Fruit fly (Drosophila melanogaster) whole organism, wandering third instar larva: Measurements from ENCODE around the gene Gug.

Experiments used
- Abd-B ChIP-seq: fragments of >200 bp; optimal IDR thresholded peaks from 2 replicates; lab custom pipeline; 2017; ENCODE audit warnings: missing biosample characterization, missing genetic modification characterization
- CG32264 ChIP-seq: fragments of 200-800 bp; sonication (Bioruptor generic); optimal IDR thresholded peaks from 2 replicates; lab custom pipeline; 2016; ENCODE audit warnings: missing biosample characterization, missing genetic modification characterization
- Dfd ChIP-seq: fragments of >200 bp; optimal IDR thresholded peaks from 2 replicates; lab custom pipeline; 2017; ENCODE audit warnings: missing biosample characterization, missing genetic modification characterization
- GATAd ChIP-seq: sonication (Bioruptor generic); optimal IDR thresholded peaks from 2 replicates; lab custom pipeline; 2016; ENCODE audit warnings: missing biosample characterization, missing genetic modification characterization
- HLH106 ChIP-seq: fragments of 200-800 bp; optimal IDR thresholded peaks from 3 replicates; lab custom pipeline; 2019; ENCODE audit warnings: missing biosample characterization, mild to moderate bottlenecking, missing genetic modification characterization, moderate library complexity
- Hnf4 ChIP-seq: fragments of 200-800 bp; sonication (Bioruptor generic); optimal IDR thresholded peaks from 2 replicates; lab custom pipeline; 2016; ENCODE audit warnings: missing biosample characterization, mild to moderate bottlenecking, missing genetic modification characterization
- Hr78 ChIP-seq: fragments of >200 bp; optimal IDR thresholded peaks from 2 replicates; lab custom pipeline; 2017; ENCODE audit warnings: missing biosample characterization, missing genetic modification characterization
- Hr83 ChIP-seq: fragments of 200-300 bp; sonication (Bioruptor generic); optimal IDR thresholded peaks from 2 replicates; lab custom pipeline; 2016; ENCODE audit warnings: missing biosample characterization, mild to moderate bottlenecking, missing genetic modification characterization, moderate library complexity; ENCODE audit not compliant: poor library complexity, severe bottlenecking
- Jra ChIP-seq: sonication (Bioruptor generic); optimal IDR thresholded peaks from 2 replicates; lab custom pipeline; 2016; ENCODE audit warnings: missing biosample characterization, missing genetic modification characterization
- Mio ChIP-seq: sonication (Bioruptor generic); optimal IDR thresholded peaks from 2 replicates; lab custom pipeline; 2016; ENCODE audit warnings: missing biosample characterization, missing genetic modification characterization
- Myc ChIP-seq: fragments of >200 bp; optimal IDR thresholded peaks from 2 replicates; lab custom pipeline; 2017
- N ChIP-seq: fragments of >200 bp; optimal IDR thresholded peaks from 2 replicates; lab custom pipeline; 2018; ENCODE audit warnings: missing biosample characterization, missing external identifiers, missing genetic modification characterization
- OdsH ChIP-seq: fragments of 200-800 bp; sonication (Bioruptor generic); optimal IDR thresholded peaks from 2 replicates; lab custom pipeline; 2016; ENCODE audit warnings: missing biosample characterization, mild to moderate bottlenecking, missing genetic modification characterization
- Vsx2 ChIP-seq: fragments of 200-300, 225-300 bp; sonication (Bioruptor generic); optimal IDR thresholded peaks from 2 replicates; lab custom pipeline; 2018; ENCODE audit warnings: missing biosample characterization, missing genetic modification characterization; ENCODE audit not compliant: partially characterized antibody
- br ChIP-seq: fragments of 200-800 bp; sonication (Bioruptor generic); optimal IDR thresholded peaks from 2 replicates; lab custom pipeline; 2016; ENCODE audit warnings: missing biosample characterization, missing genetic modification characterization
- brk ChIP-seq: fragments of 200-800 bp; sonication (Bioruptor generic); optimal IDR thresholded peaks from 2 replicates; lab custom pipeline; 2016; ENCODE audit warnings: missing biosample characterization, mild to moderate bottlenecking, missing genetic modification characterization
- dl ChIP-seq, 2 experiments: fragments of 175-275, 200-275 bp in 1 of 2; fragments of 200-275 bp in 1 of 2; sonication (Bioruptor generic); optimal IDR thresholded peaks; lab custom pipeline; 2018; ENCODE audit warnings: mild to moderate bottlenecking in 2 of 2, missing biosample characterization in 2 of 2, missing genetic modification characterization in 2 of 2, moderate library complexity in 2 of 2; ENCODE audit not compliant: partially characterized antibody in 2 of 2, insufficient read depth in 1 of 2
- dsf ChIP-seq: sonication (Bioruptor generic); optimal IDR thresholded peaks from 2 replicates; lab custom pipeline; 2016; ENCODE audit warnings: missing biosample characterization, missing genetic modification characterization, borderline replicate concordance
- ey ChIP-seq: fragments of 200-800 bp; sonication (Bioruptor generic); optimal IDR thresholded peaks from 2 replicates; lab custom pipeline; 2016; ENCODE audit warnings: missing biosample characterization, missing genetic modification characterization
- foxo ChIP-seq, 2 experiments: fragments of 200-800 bp; sonication (Bioruptor generic); optimal IDR thresholded peaks; 2 replicates in 1 of 2; 3 replicates in 1 of 2; lab custom pipeline; 2016 to 2017; ENCODE audit warnings: missing biosample characterization in 2 of 2, missing genetic modification characterization in 2 of 2
- fru ChIP-seq: fragments of 200-800 bp; sonication (Bioruptor generic); optimal IDR thresholded peaks from 3 replicates; lab custom pipeline; 2016; ENCODE audit warnings: missing biosample characterization, mild to moderate bottlenecking, missing genetic modification characterization
- h ChIP-seq: fragments of 200-800 bp; sonication (Bioruptor generic); optimal IDR thresholded peaks from 3 replicates; lab custom pipeline; 2016; ENCODE audit warnings: missing biosample characterization, mild to moderate bottlenecking, missing genetic modification characterization
- lola ChIP-seq: fragments of >200 bp; optimal IDR thresholded peaks from 2 replicates; lab custom pipeline; 2017; ENCODE audit warnings: missing biosample characterization, missing genetic modification characterization
- pan ChIP-seq: fragments of >200 bp; optimal IDR thresholded peaks from 2 replicates; lab custom pipeline; 2017
- rgr ChIP-seq: fragments of 200-800 bp; sonication (Bioruptor generic); optimal IDR thresholded peaks from 3 replicates; lab custom pipeline; 2016; ENCODE audit warnings: missing biosample characterization, mild to moderate bottlenecking, missing genetic modification characterization
- sage ChIP-seq: fragments of 200-800 bp; sonication (Bioruptor generic); optimal IDR thresholded peaks from 2 replicates; lab custom pipeline; 2016; ENCODE audit warnings: missing biosample characterization, mild to moderate bottlenecking, missing genetic modification characterization
- tai ChIP-seq: sonication (Bioruptor generic); optimal IDR thresholded peaks from 2 replicates; lab custom pipeline; 2016; ENCODE audit warnings: missing biosample characterization, missing genetic modification characterization
- usp ChIP-seq: fragments of >200 bp; optimal IDR thresholded peaks from 2 replicates; lab custom pipeline; 2017; ENCODE audit warnings: missing biosample characterization, missing genetic modification characterization
- woc ChIP-seq: sonication (Bioruptor generic); optimal IDR thresholded peaks from 2 replicates; lab custom pipeline; 2016; ENCODE audit warnings: missing biosample characterization, mild to moderate bottlenecking, missing genetic modification characterization

Gene Gug

dm6 chr3L:8450747-8451146 lies 1.0 kb downstream of the Gug start:
- TF ChIP-seq Mio (no peak), Dfd (GFP tag; lab: Kevin White, UChicago) (peak; percentile 75), Hr78 (no peak), CG32264 (GFP tag; lab: Kevin White, UChicago) (no peak), rgr (GFP tag; lab: Kevin White, UChicago) (no peak), pan (lab: Kevin White, UChicago) (no peak), HLH106 (tag; lab: Kevin White, UChicago) (no peak)

dm6 chr3L:8451966-8452620 lies 2.4 kb downstream of the Gug start:
- no peak for TF ChIP-seq br
- TF ChIP-seq woc, result no peak
- no peak for TF ChIP-seq lola (GFP tag; lab: Kevin White, UChicago)
- no peak for TF ChIP-seq dl (GFP tag; optimal IDR thresholded peaks at IDR 0.05; lab: Kevin White, UChicago; ENCODE audit: insufficient read depth in 1 of 2, partially characterized antibody in 2 of 2)
- TF ChIP-seq Abd-B (GFP tag; lab: Kevin White, UChicago), result no peak
- TF ChIP-seq Hr83 (GFP tag; lab: Kevin White, UChicago), result no peak
- no peak for TF ChIP-seq Myc
- TF ChIP-seq OdsH (GFP tag; lab: Kevin White, UChicago), result no peak
- TF ChIP-seq GATAd (GFP tag; lab: Kevin White, UChicago), result no peak
- TF ChIP-seq usp (GFP tag; lab: Kevin White, UChicago), result no peak
- no peak for TF ChIP-seq Mio
- no peak for TF ChIP-seq fru (GFP tag; lab: Kevin White, UChicago)
- no peak for TF ChIP-seq sage (GFP tag; lab: Kevin White, UChicago)
- TF ChIP-seq Vsx2 (GFP tag; lab: Kevin White, UChicago), result no peak
- no peak for TF ChIP-seq tai (GFP tag; lab: Kevin White, UChicago)
- TF ChIP-seq Jra, result no peak
- no peak for TF ChIP-seq ey (GFP tag; lab: Kevin White, UChicago)
- TF ChIP-seq Dfd (GFP tag; lab: Kevin White, UChicago), result no peak
- TF ChIP-seq, all 38 proteins: peak for 0

- TF ChIP-seq h (GFP tag; lab: Kevin White, UChicago) (peak; percentile 41), Myc (no peak)
Observed at dm6 chr3L:8452986-8453385, 3.3 kb downstream of the Gug start.

dm6 chr3L:8453443-8454360 lies 4.0 kb downstream of the Gug start:
- TF ChIP-seq OdsH (GFP tag; lab: Kevin White, UChicago) (no peak), lola (GFP tag; lab: Kevin White, UChicago) (no peak), tai (GFP tag; lab: Kevin White, UChicago) (no peak), Hnf4 (peak; percentile 6), sage (GFP tag; lab: Kevin White, UChicago) (peak; percentile 56), Dfd (GFP tag; lab: Kevin White, UChicago) (no peak), foxo (GFP tag; optimal IDR thresholded peaks at IDR 0.05; lab: Kevin White, UChicago) (peak in 1 of 2 experiments; percentile 36), Mio (no peak), Hr83 (GFP tag; lab: Kevin White, UChicago) (no peak), GATAd (GFP tag; lab: Kevin White, UChicago) (no peak), dsf (no peak), N (no peak), br (peak; percentile 16), h (GFP tag; lab: Kevin White, UChicago) (peak; percentile 47), brk (GFP tag; lab: Kevin White, UChicago) (peak; percentile 15)
